Worm (Caenorhabditis elegans) whole organism, late embryonic: ENCODE measurements around the gene C05D12.5.

Experiments
- dmd-4 ChIP-seq: sonication (generic microtip); optimal IDR thresholded peaks from 2 replicates; lab custom pipeline; 2016; ENCODE audit warnings: borderline replicate concordance, missing genetic modification characterization, missing compliant biosample characterization
- fkh-10 ChIP-seq: fragments of 150-350 bp; optimal IDR thresholded peaks from 2 replicates; lab custom pipeline; 2014; ENCODE audit warnings: missing biosample characterization, missing genetic modification reagents, missing genetic modification characterization
- pha-4 ChIP-seq: fragments of 150-350 bp; optimal IDR thresholded peaks from 2 replicates; lab custom pipeline; 2018; ENCODE audit warnings: missing biosample characterization, missing genetic modification reagents, missing genetic modification characterization
- ref-2 ChIP-seq: sonication (generic microtip); optimal IDR thresholded peaks from 2 replicates; lab custom pipeline; 2016; ENCODE audit warnings: missing genetic modification characterization, missing compliant biosample characterization
- unc-55 ChIP-seq: sonication (generic microtip); optimal IDR thresholded peaks from 2 replicates; lab custom pipeline; 2017; ENCODE audit warnings: missing biosample characterization, missing genetic modification reagents, missing genetic modification characterization

DNA sequence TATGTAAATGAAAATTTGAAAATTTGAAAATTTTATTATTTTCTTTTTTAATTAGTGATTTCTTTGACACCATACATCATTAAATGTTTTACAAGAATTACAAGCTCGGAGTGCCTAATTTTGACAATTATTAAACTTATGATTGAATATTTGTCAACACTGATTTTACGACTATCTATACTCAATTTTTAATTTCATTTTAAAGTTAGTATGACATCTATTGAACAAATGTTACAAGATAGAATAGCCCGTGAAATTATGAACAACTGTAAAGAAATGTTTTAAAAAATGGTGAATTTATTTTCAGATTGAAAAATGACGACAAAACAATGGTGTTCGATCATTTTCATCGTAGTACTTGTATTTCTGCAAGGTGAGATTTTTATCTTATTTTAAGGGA is 16.0 kb upstream of the C05D12.5 start, which contains the start of gene C05D12.2:
- TF ChIP-seq pha-4 (no peak), unc-55 (GFP tag; lab: Kevin White, UChicago) (no peak), fkh-10 (GFP tag; lab: Kevin White, UChicago) (no peak), dmd-4 (tag; lab: Kevin White, UChicago) (no peak), ref-2 (tag; lab: Kevin White, UChicago) (no peak)
